Fruit fly (Drosophila melanogaster) whole organism, pupa: ENCODE results near the gene CG3040.

Experiments
- CG13204 ChIP-seq: fragments of 200-800 bp; sonication (Bioruptor generic); optimal IDR thresholded peaks from 2 replicates; lab custom pipeline; 2018; ENCODE audit warnings: missing biosample characterization, mild to moderate bottlenecking, missing genetic modification characterization, moderate library complexity
- CG14655 ChIP-seq: fragments of 200-800 bp; sonication (Bioruptor generic); optimal IDR thresholded peaks from 3 replicates; lab custom pipeline; 2017; ENCODE audit warnings: mild to moderate bottlenecking, missing biosample characterization, missing genetic modification reagents, missing genetic modification characterization
- CG15710 ChIP-seq: fragments of 200-800 bp; sonication (Bioruptor generic); optimal IDR thresholded peaks from 2 replicates; lab custom pipeline; 2018; ENCODE audit warnings: missing biosample characterization, mild to moderate bottlenecking, missing genetic modification characterization, moderate library complexity
- CG17806 ChIP-seq: fragments of 200-800 bp; sonication (Bioruptor generic); optimal IDR thresholded peaks from 2 replicates; lab custom pipeline; 2018; ENCODE audit warnings: missing biosample characterization, mild to moderate bottlenecking, missing genetic modification characterization, moderate library complexity
- CG32121 ChIP-seq: fragments of 200-800 bp; sonication (Bioruptor generic); IDR thresholded peaks from 2 replicates; pipeline ENCODE4 v1.3.6; 2022; ENCODE audit warnings: missing biosample characterization, missing genetic modification characterization
- CG8301 ChIP-seq: fragments of 200-800 bp; sonication (Bioruptor generic); optimal IDR thresholded peaks from 2 replicates; lab custom pipeline; 2018; ENCODE audit warnings: missing biosample characterization, mild to moderate bottlenecking, missing genetic modification characterization
- D1 ChIP-seq: fragments of 200-800 bp; sonication (Bioruptor generic); optimal IDR thresholded peaks from 2 replicates; lab custom pipeline; 2018; ENCODE audit warnings: missing biosample characterization, mild to moderate bottlenecking, missing genetic modification characterization, moderate library complexity
- EcR ChIP-seq: fragments of 200-800 bp; sonication (Bioruptor generic); optimal IDR thresholded peaks from 3 replicates; lab custom pipeline; 2019; ENCODE audit warnings: missing biosample characterization, missing genetic modification characterization, mild to moderate bottlenecking, moderate library complexity, missing genetic modification reagents
- Ets98B ChIP-seq: fragments of 200-800 bp; sonication (Bioruptor generic); IDR thresholded peaks from 2 replicates; pipeline ENCODE4 v1.3.6; 2022; ENCODE audit warnings: missing biosample characterization, missing genetic modification characterization
- Pif1B ChIP-seq: fragments of 200-800 bp; sonication (Bioruptor generic); optimal IDR thresholded peaks from 3 replicates; lab custom pipeline; 2016; ENCODE audit warnings: missing biosample characterization, missing genetic modification characterization
- Snoo ChIP-seq: fragments of 200-800 bp; sonication (Bioruptor generic); optimal IDR thresholded peaks from 3 replicates; lab custom pipeline; 2017; ENCODE audit warnings: missing biosample characterization, mild to moderate bottlenecking, missing genetic modification characterization, inconsistent platforms
- fd96Ca ChIP-seq: fragments of 200-800 bp; sonication (Bioruptor generic); IDR thresholded peaks from 3 replicates; pipeline ENCODE4 v1.3.6; 2022; ENCODE audit warnings: missing biosample characterization, missing genetic modification characterization
- gl ChIP-seq: fragments of 200-800 bp; sonication (Bioruptor generic); optimal IDR thresholded peaks from 2 replicates; lab custom pipeline; 2018; ENCODE audit warnings: missing biosample characterization, mild to moderate bottlenecking, missing genetic modification characterization

DNA sequence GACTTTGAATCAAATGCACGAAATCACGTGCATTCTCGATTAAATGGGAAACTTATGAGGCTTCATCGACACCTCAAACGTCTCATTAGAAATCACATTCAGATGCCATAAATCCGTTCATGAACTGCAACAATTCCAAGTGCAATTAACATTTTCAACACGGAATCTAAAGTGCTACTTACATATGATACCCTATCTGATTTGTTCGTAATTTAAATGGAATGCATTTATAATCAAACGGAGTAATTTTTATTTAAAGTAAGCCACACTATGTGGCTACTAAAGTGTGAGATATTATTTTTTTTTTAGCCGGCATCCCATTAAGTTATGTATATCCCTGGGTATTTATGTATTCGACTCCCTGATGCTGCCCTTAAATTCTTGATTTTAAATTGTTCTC, 34.5 kb upstream of the CG3040 start:
- TF ChIP-seq fd96Ca (GFP tag; lab: Robert Waterston, UW) (no peak), CG14655 (peak; percentile 5), gl (tag; lab: Kevin White, UChicago) (no peak), CG17806 (tag; lab: Kevin White, UChicago) (peak; percentile 20), Pif1B (GFP tag; lab: Kevin White, UChicago) (no peak), CG32121 (GFP tag; lab: Robert Waterston, UW) (no peak), CG8301 (tag; lab: Kevin White, UChicago) (no peak), EcR (no peak), Ets98B (GFP tag; lab: Robert Waterston, UW) (no peak), CG13204 (no peak), CG15710 (tag; lab: Kevin White, UChicago) (peak; percentile 26), D1 (no peak), Snoo (tag; lab: Kevin White, UChicago) (no peak)
